Worm (Caenorhabditis elegans) whole organism, young adult: ENCODE data around the gene gst-34.

Source experiments
- ZK185.1 ChIP-seq: sonication (generic microtip); optimal IDR thresholded peaks from 2 replicates; lab custom pipeline; 2016; ENCODE audit warnings: mild to moderate bottlenecking, missing genetic modification characterization, missing compliant biosample characterization; ENCODE audit not compliant: poor library complexity, severe bottlenecking
- aptf-2 ChIP-seq: fragments of 200-800 bp; sonication (Bioruptor generic); conservative IDR thresholded peaks from 2 replicates; pipeline ENCODE4 v1.3.6; 2022; ENCODE audit warnings: missing genetic modification reagents, missing genetic modification characterization, missing compliant biosample characterization
- ceh-58 ChIP-seq: fragments of 200-800 bp; sonication (Bioruptor generic); IDR thresholded peaks from 2 replicates; pipeline ENCODE4 v1.3.6; 2022; ENCODE audit warnings: missing genetic modification characterization, missing compliant biosample characterization
- hmg-1.2 ChIP-seq: fragments of 200-800 bp; sonication (Bioruptor generic); IDR thresholded peaks from 2 replicates; pipeline ENCODE4 v1.3.6; 2022; ENCODE audit warnings: missing genetic modification reagents, missing genetic modification characterization, missing compliant biosample characterization
- lir-1 ChIP-seq: fragments of 200-800 bp; sonication (Bioruptor generic); conservative IDR thresholded peaks from 2 replicates; pipeline ENCODE4 v1.3.6; 2022; ENCODE audit warnings: missing genetic modification reagents, missing genetic modification characterization, missing compliant biosample characterization
- madf-3 ChIP-seq: fragments of 200-800 bp; sonication (Bioruptor generic); IDR thresholded peaks from 2 replicates; pipeline ENCODE4 v1.3.6; 2022; ENCODE audit warnings: missing genetic modification reagents, missing genetic modification characterization, missing compliant biosample characterization
- pha-4 ChIP-seq: fragments of 150-350 bp; sonication (generic microtip); optimal IDR thresholded peaks from 2 replicates; lab custom pipeline; 2014; ENCODE audit warnings: missing biosample characterization, missing genetic modification reagents, missing genetic modification characterization
- tlf-1 ChIP-seq: fragments of 200-800 bp; sonication (Bioruptor generic); optimal IDR thresholded peaks from 2 replicates; lab custom pipeline; 2018; ENCODE audit warnings: mild to moderate bottlenecking, missing genetic modification characterization, missing compliant biosample characterization

DNA sequence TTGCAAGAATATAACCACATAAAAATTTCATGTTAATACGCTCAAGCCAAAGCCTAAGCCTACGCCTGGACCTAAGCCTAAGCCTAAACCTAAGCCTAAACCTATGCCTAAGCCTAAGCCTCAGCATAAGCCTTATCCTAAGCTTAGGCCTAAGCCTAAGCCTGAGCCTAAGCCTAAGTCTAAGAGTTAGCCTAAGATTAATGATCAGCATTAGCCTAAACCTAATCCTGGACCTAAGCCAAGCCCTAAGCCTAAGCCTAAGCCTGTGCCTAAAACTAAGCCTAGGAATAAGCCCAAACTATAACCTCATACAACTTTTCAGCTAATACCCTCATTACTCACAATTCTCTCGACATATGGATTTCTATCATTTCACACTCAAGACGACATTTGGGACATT lies 24.7 kb downstream of the gst-34 start:
- TF ChIP-seq madf-3 (GFP tag; lab: Robert Waterston, UW) (no peak), hmg-1.2 (GFP tag; lab: Robert Waterston, UW) (no peak), ceh-58 (no peak), tlf-1 (GFP tag; lab: Kevin White, UChicago) (no peak), pha-4 (tag; lab: Kevin White, UChicago) (no peak), ZK185.1 (tag; lab: Kevin White, UChicago) (no peak), aptf-2 (GFP tag; lab: Robert Waterston, UW) (no peak), lir-1 (no peak)
